Worm (Caenorhabditis elegans): ENCODE results near the gene F49H12.7.

DNA sequence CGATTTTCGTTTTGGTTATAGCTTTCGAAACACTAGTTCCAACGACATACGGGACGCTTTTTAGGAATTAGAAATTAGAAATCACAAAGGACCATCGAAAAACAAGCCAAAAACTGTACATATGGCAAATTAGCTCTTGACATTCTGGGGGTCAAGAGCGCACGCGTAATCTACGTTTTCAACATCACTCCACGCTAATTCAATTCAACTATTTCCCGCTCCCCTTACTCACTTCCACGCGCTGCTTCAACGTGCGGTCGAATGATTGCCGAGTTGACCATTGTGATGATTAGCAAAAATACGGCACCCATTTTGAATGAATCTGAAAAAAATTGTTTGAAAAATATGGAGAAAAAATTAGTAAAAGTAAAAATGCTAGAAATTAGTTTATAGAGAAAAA lies 19.2 kb upstream of the F49H12.7 start:
- no peak for TF ChIP-seq ama-1 (optimal IDR thresholded peaks at IDR 0.05)
- no peak for TF ChIP-seq gmeb-2 (tag; optimal IDR thresholded peaks at IDR 0.05)
- TF ChIP-seq pag-3 (tag; optimal IDR thresholded peaks at IDR 0.05; ENCODE audit: borderline replicate concordance), result no peak
- no peak for TF ChIP-seq pha-2 (tag; optimal IDR thresholded peaks at IDR 0.05)
- TF ChIP-seq pax-1 (tag; optimal IDR thresholded peaks at IDR 0.05), result no peak
- TF ChIP-seq fkh-10 (GFP tag; optimal IDR thresholded peaks at IDR 0.05), result no peak
- no peak for TF ChIP-seq lin-11 (tag; optimal IDR thresholded peaks at IDR 0.05)
- TF ChIP-seq mec-3 (tag; optimal IDR thresholded peaks at IDR 0.05; ENCODE audit: borderline replicate concordance), result no peak
- TF ChIP-seq C08G9.2 (tag; optimal IDR thresholded peaks at IDR 0.05), result no peak
- no peak for TF ChIP-seq npax-4 (tag; optimal IDR thresholded peaks at IDR 0.05)
- no peak for TF ChIP-seq sdc-2 (tag; optimal IDR thresholded peaks at IDR 0.05)
- no peak for TF ChIP-seq hlh-30 (tag; optimal IDR thresholded peaks at IDR 0.05; ENCODE audit: insufficient read depth)
